Fruit fly (Drosophila melanogaster): ENCODE data around the gene CycJ.

DNA sequence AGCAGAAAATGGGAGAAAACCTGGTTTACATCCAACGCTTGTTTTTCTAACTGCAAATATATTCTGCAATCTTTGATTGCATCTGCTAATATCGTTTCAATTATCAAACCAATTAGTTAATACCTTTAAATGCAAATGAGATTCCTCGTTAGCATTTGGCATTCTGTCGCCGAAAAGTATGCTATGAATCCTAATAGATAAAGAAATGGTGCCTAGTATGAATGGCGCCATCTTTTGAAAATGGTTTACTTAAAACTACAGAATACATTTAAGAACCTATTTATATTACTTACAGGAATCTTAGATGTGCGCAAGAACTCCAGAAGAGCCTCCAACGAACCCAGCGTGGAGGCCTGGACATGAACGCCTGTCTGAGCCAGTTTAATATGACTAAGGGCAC lies 9.3 kb upstream of the CycJ start:
- TF ChIP-seq CG8478 (optimal IDR thresholded peaks at IDR 0.05): no peak
- peak; percentile 19 to 44 for TF ChIP-seq CTCF (optimal IDR thresholded peaks at IDR 0.05)
